Worm (Caenorhabditis elegans): ENCODE data around the gene srbc-63.

- TF ChIP-seq zag-1 (tag; optimal IDR thresholded peaks at IDR 0.05) (no peak), nhr-76 (tag; optimal IDR thresholded peaks at IDR 0.05) (no peak), zip-4 (GFP tag; optimal IDR thresholded peaks at IDR 0.05) (no peak), ztf-4 (tag; optimal IDR thresholded peaks at IDR 0.05) (no peak), mdl-1 (tag; optimal IDR thresholded peaks at IDR 0.05) (no peak), nhr-90 (tag; optimal IDR thresholded peaks at IDR 0.05; ENCODE audit: poor library complexity) (no peak), isw-1 (GFP tag; IDR thresholded peaks at IDR 0.05) (no peak), pax-3 (tag; optimal IDR thresholded peaks at IDR 0.05) (no peak), nhr-85 (tag) (no peak), nhr-77 (tag; optimal IDR thresholded peaks at IDR 0.05) (no peak), nhr-11 (tag; optimal IDR thresholded peaks at IDR 0.05) (no peak)
Measured at ce11 chrV:15399691-15400377, 12.7 kb downstream of the srbc-63 start, which contains the start of the genes T06E6.15 and sri-7.
